Fruit fly (Drosophila melanogaster) whole organism, embryonic: ENCODE measurements around the gene CG7714.

ENCODE experiments used
- CG10147 ChIP-seq: fragments of 200-800 bp; sonication (Bioruptor generic); optimal IDR thresholded peaks from 2 replicates; lab custom pipeline; 2019; ENCODE audit warnings: missing biosample characterization, mild to moderate bottlenecking, missing genetic modification characterization, moderate library complexity
- CG10565 ChIP-seq: fragments of 200-800 bp; sonication (Bioruptor generic); optimal IDR thresholded peaks from 3 replicates; lab custom pipeline; 2016; ENCODE audit warnings: missing biosample characterization, mild to moderate bottlenecking, missing genetic modification characterization
- CG11398 ChIP-seq: fragments of 200-800 bp; sonication (Bioruptor generic); optimal IDR thresholded peaks from 2 replicates; lab custom pipeline; 2016; ENCODE audit warnings: missing biosample characterization, missing genetic modification characterization
- CG11456 ChIP-seq: fragments of 200-800 bp; sonication (Bioruptor generic); IDR thresholded peaks from 3 replicates; pipeline ENCODE4 v1.3.6; 2022; ENCODE audit warnings: missing biosample characterization, missing genetic modification characterization
- CG12219 ChIP-seq: fragments of 200-800 bp; sonication (Bioruptor generic); optimal IDR thresholded peaks from 3 replicates; lab custom pipeline; 2018; ENCODE audit warnings: missing biosample characterization, mild to moderate bottlenecking, missing genetic modification characterization
- CG1602 ChIP-seq: fragments of 200-800 bp; sonication (Bioruptor generic); optimal IDR thresholded peaks from 3 replicates; lab custom pipeline; 2016; ENCODE audit warnings: missing biosample characterization, missing genetic modification characterization
- CG16813 ChIP-seq: fragments of 200-800 bp; sonication (Bioruptor generic); IDR thresholded peaks from 3 replicates; pipeline ENCODE4 v1.3.6; 2022; ENCODE audit warnings: missing biosample characterization, missing genetic modification characterization; ENCODE audit not compliant: partially characterized antibody
- CG17328 ChIP-seq: fragments of 200-800 bp; sonication (Bioruptor generic); IDR thresholded peaks from 2 replicates; pipeline ENCODE4 v1.3.6; 2022; ENCODE audit warnings: missing biosample characterization, missing genetic modification characterization
- CG17385 ChIP-seq: fragments of 200-800 bp; sonication (Bioruptor generic); optimal IDR thresholded peaks from 3 replicates; lab custom pipeline; 2018; ENCODE audit warnings: missing biosample characterization, mild to moderate bottlenecking, missing genetic modification characterization
- CG17912 ChIP-seq: fragments of 200-800 bp; sonication (Bioruptor generic); optimal IDR thresholded peaks from 2 replicates; lab custom pipeline; 2018; ENCODE audit warnings: missing biosample characterization, mild to moderate bottlenecking, missing genetic modification characterization
- CG18011 ChIP-seq: fragments of 200-800 bp; sonication (Bioruptor generic); optimal IDR thresholded peaks from 2 replicates; lab custom pipeline; 2017; ENCODE audit warnings: missing biosample characterization, missing genetic modification characterization, mild to moderate bottlenecking, moderate library complexity, missing genotype
- CG31388 ChIP-seq: fragments of 200-800 bp; sonication (Bioruptor generic); optimal IDR thresholded peaks from 2 replicates; lab custom pipeline; 2016; ENCODE audit warnings: missing biosample characterization, missing genetic modification characterization
- CG31441 ChIP-seq: fragments of 200-800 bp; sonication (Bioruptor generic); IDR thresholded peaks from 2 replicates; pipeline ENCODE4 v1.3.6; 2022; ENCODE audit warnings: missing biosample characterization, missing genetic modification characterization
- CG3163 ChIP-seq: fragments of 200-800 bp; sonication (Bioruptor generic); optimal IDR thresholded peaks from 3 replicates; lab custom pipeline; 2016; ENCODE audit warnings: missing biosample characterization, missing genetic modification characterization
- CG32772 ChIP-seq: fragments of 200-800 bp; sonication (Bioruptor generic); IDR thresholded peaks from 2 replicates; pipeline ENCODE4 v1.3.6; 2022; ENCODE audit warnings: missing biosample characterization, missing genetic modification characterization
- CG33213 ChIP-seq: fragments of 200-800 bp; sonication (Bioruptor generic); optimal IDR thresholded peaks from 3 replicates; lab custom pipeline; 2016; ENCODE audit warnings: missing biosample characterization, missing genetic modification characterization
- CG33557 ChIP-seq: fragments of 200-800 bp; sonication (Bioruptor generic); optimal IDR thresholded peaks from 2 replicates; lab custom pipeline; 2019; ENCODE audit warnings: missing biosample characterization, mild to moderate bottlenecking, missing genetic modification characterization, moderate library complexity
- CG4282 ChIP-seq: fragments of 200-800 bp; sonication (Bioruptor generic); optimal IDR thresholded peaks from 2 replicates; lab custom pipeline; 2016; ENCODE audit warnings: missing biosample characterization, missing genetic modification characterization
- CG4820 ChIP-seq: fragments of 200-800 bp; sonication (Bioruptor generic); optimal IDR thresholded peaks from 3 replicates; lab custom pipeline; 2016; ENCODE audit warnings: missing biosample characterization, missing genetic modification characterization
- CG6175 ChIP-seq: fragments of 200-800 bp; sonication (Bioruptor generic); IDR thresholded peaks from 3 replicates; pipeline ENCODE4 v1.3.6; 2022; ENCODE audit warnings: missing biosample characterization, missing genetic modification characterization
- CG9727 ChIP-seq: fragments of 200-800 bp; sonication (Bioruptor generic); optimal IDR thresholded peaks from 3 replicates; lab custom pipeline; 2017; ENCODE audit warnings: missing biosample characterization, mild to moderate bottlenecking, missing genetic modification characterization
- CTCF ChIP-seq: fragments of 200-800 bp; sonication (Bioruptor generic); optimal IDR thresholded peaks from 2 replicates; lab custom pipeline; 2017; ENCODE audit warnings: missing biosample characterization, mild to moderate bottlenecking, missing genetic modification characterization, moderate library complexity
- Camta ChIP-seq: fragments of 200-800 bp; sonication (Bioruptor generic); optimal IDR thresholded peaks from 2 replicates; lab custom pipeline; 2016; ENCODE audit warnings: missing biosample characterization, missing genetic modification characterization
- Doc2 ChIP-seq: fragments of 200-800 bp; sonication (Bioruptor generic); IDR thresholded peaks from 2 replicates; pipeline ENCODE4 v1.3.6; 2022; ENCODE audit warnings: missing biosample characterization, missing genetic modification characterization
- E2f1 ChIP-seq: fragments of 200-800 bp; sonication (Bioruptor generic); IDR thresholded peaks from 2 replicates; pipeline ENCODE4 v1.3.6; 2022; ENCODE audit warnings: missing biosample characterization, missing genetic modification characterization
- HLH3B ChIP-seq: fragments of 200-800 bp; sonication (Bioruptor generic); IDR thresholded peaks from 2 replicates; pipeline ENCODE4 v1.3.6; 2022; ENCODE audit warnings: missing biosample characterization, missing genetic modification characterization
- Lim3 ChIP-seq: fragments of 200-800 bp; sonication (Bioruptor generic); IDR thresholded peaks from 2 replicates; pipeline ENCODE4 v1.3.6; 2022; ENCODE audit warnings: missing biosample characterization, missing genetic modification characterization
- Med ChIP-seq: fragments of 200-800 bp; sonication (Bioruptor generic); peaks from one replicate; lab custom pipeline; 2016; ENCODE audit warnings: missing biosample characterization, missing genetic modification characterization, mild to moderate bottlenecking, inconsistent platforms, moderate library complexity
- NFAT ChIP-seq: fragments of 200-800 bp; sonication (Bioruptor generic); IDR thresholded peaks from 2 replicates; pipeline ENCODE4 v1.3.6; 2022; ENCODE audit warnings: missing biosample characterization, missing genetic modification characterization
- Ravus ChIP-seq: fragments of 200-800 bp; sonication (Bioruptor generic); IDR thresholded peaks from 2 replicates; pipeline ENCODE4 v1.3.6; 2022; ENCODE audit warnings: missing biosample characterization, missing genetic modification characterization
- TFAM ChIP-seq: fragments of 200-800 bp; sonication (Bioruptor generic); optimal IDR thresholded peaks from 2 replicates; lab custom pipeline; 2017; ENCODE audit warnings: missing biosample characterization, missing genetic modification characterization, inconsistent platforms
- Xbp1 ChIP-seq: fragments of 200-800 bp; sonication (Bioruptor generic); optimal IDR thresholded peaks from 3 replicates; lab custom pipeline; 2016; ENCODE audit warnings: missing biosample characterization, mild to moderate bottlenecking, missing genetic modification characterization
- dan ChIP-seq: fragments of 200-800 bp; sonication (Bioruptor generic); IDR thresholded peaks from 2 replicates; pipeline ENCODE4 v1.3.6; 2022; ENCODE audit warnings: missing biosample characterization, missing genetic modification characterization
- emc ChIP-seq: fragments of 200-800 bp; sonication (Bioruptor generic); optimal IDR thresholded peaks from 2 replicates; lab custom pipeline; 2016; ENCODE audit warnings: missing biosample characterization, missing genetic modification characterization
- esg ChIP-seq: fragments of 200-800 bp; sonication (Bioruptor generic); conservative IDR thresholded peaks from 2 replicates; pipeline ENCODE4 v1.3.6; 2022; ENCODE audit warnings: missing biosample characterization, missing genetic modification characterization
- fd64A ChIP-seq: fragments of 200-800 bp; sonication (Bioruptor generic); optimal IDR thresholded peaks from 3 replicates; lab custom pipeline; 2018; ENCODE audit warnings: missing biosample characterization, mild to moderate bottlenecking, missing genetic modification characterization
- lilli ChIP-seq: fragments of 200-800 bp; sonication (Bioruptor generic); optimal IDR thresholded peaks from 3 replicates; lab custom pipeline; 2016; ENCODE audit warnings: missing biosample characterization, missing genetic modification characterization
- lov ChIP-seq, 2 experiments: fragments of 200-800 bp in 1 of 2; fragments of >200 bp in 1 of 2; sonication (Bioruptor generic) in 1 of 2; IDR thresholded peaks in 1 of 2; optimal IDR thresholded peaks in 1 of 2; 2 replicates in 1 of 2; 3 replicates in 1 of 2; pipeline versions ENCODE4 v1.3.6 to Lab custom; 2017 to 2022; ENCODE audit warnings: missing biosample characterization in 1 of 2, missing genetic modification characterization in 1 of 2
- luna ChIP-seq: fragments of 200-800 bp; sonication (Bioruptor generic); optimal IDR thresholded peaks from 2 replicates; lab custom pipeline; 2016; ENCODE audit warnings: missing biosample characterization, missing genetic modification characterization
- mam ChIP-seq: fragments of 200-800 bp; sonication (Bioruptor generic); optimal IDR thresholded peaks from 3 replicates; lab custom pipeline; 2016; ENCODE audit warnings: missing biosample characterization, missing genetic modification characterization
- nmo ChIP-seq: fragments of 200-800 bp; sonication (Bioruptor generic); optimal IDR thresholded peaks from 2 replicates; lab custom pipeline; 2018; ENCODE audit warnings: missing biosample characterization, mild to moderate bottlenecking, missing genetic modification characterization, moderate library complexity
- sd ChIP-seq: fragments of 200-800 bp; sonication (Bioruptor generic); optimal IDR thresholded peaks from 3 replicates; lab custom pipeline; 2018; ENCODE audit warnings: missing biosample characterization, mild to moderate bottlenecking, missing genetic modification characterization, moderate library complexity
- sim ChIP-seq: fragments of 200-800 bp; sonication (Bioruptor generic); IDR thresholded peaks from 2 replicates; pipeline ENCODE4 v1.3.6; 2022; ENCODE audit warnings: missing biosample characterization, missing genetic modification characterization
- stwl ChIP-seq: fragments of 200-800 bp; sonication (Bioruptor generic); optimal IDR thresholded peaks from 3 replicates; lab custom pipeline; 2018; ENCODE audit warnings: missing biosample characterization, mild to moderate bottlenecking, missing genetic modification characterization, moderate library complexity
- tio ChIP-seq: fragments of 200-800 bp; sonication (Bioruptor generic); optimal IDR thresholded peaks from 2 replicates; lab custom pipeline; 2017; ENCODE audit warnings: missing biosample characterization, missing genetic modification characterization, inconsistent platforms
- toy ChIP-seq: fragments of 200-800 bp; sonication (Bioruptor generic); IDR thresholded peaks from 2 replicates; pipeline ENCODE4 v1.3.6; 2022; ENCODE audit warnings: missing biosample characterization, missing genetic modification characterization
- twi ChIP-seq: fragments of 200-800 bp; optimal IDR thresholded peaks from 2 replicates; lab custom pipeline; 2019; ENCODE audit warnings: missing biosample characterization, mild to moderate bottlenecking, missing genetic modification characterization, moderate library complexity
- wek ChIP-seq: fragments of 200-800 bp; sonication (Bioruptor generic); optimal IDR thresholded peaks from 3 replicates; lab custom pipeline; 2018; ENCODE audit warnings: missing biosample characterization, mild to moderate bottlenecking, missing genetic modification characterization, moderate library complexity
- wor ChIP-seq: fragments of 200-800 bp; sonication (Bioruptor generic); IDR thresholded peaks from 2 replicates; pipeline ENCODE4 v1.3.6; 2022; ENCODE audit warnings: missing biosample characterization, missing genetic modification characterization
- zen2 ChIP-seq: fragments of 200-800 bp; sonication (Bioruptor generic); IDR thresholded peaks from 3 replicates; pipeline ENCODE4 v1.3.6; 2022; ENCODE audit warnings: missing biosample characterization, missing genetic modification characterization; ENCODE audit not compliant: partially characterized antibody

The CG7714 gene

dm6 chr3R:18739978-18740954, 14.0 kb upstream of the CG7714 start (continued):
- TF ChIP-seq Camta (no peak), luna (GFP tag; lab: Kevin White, UChicago) (no peak), CG17328 (no peak), CG17912 (GFP tag; lab: Kevin White, UChicago) (no peak), Lim3 (GFP tag; lab: Robert Waterston, UW) (no peak), Xbp1 (GFP tag; lab: Kevin White, UChicago) (no peak), zen2 (no peak; the same call in 2 of the 3 replicates), CG31388 (no peak), nmo (GFP tag; lab: Kevin White, UChicago) (no peak), Ravus (GFP tag; lab: Robert Waterston, UW) (no peak), CG18011 (GFP tag; lab: Kevin White, UChicago) (no peak), CG1602 (no peak), CG11398 (no peak), wor (GFP tag; lab: Robert Waterston, UW) (no peak), CG4282 (GFP tag; lab: Kevin White, UChicago) (no peak), CG33213 (GFP tag; lab: Kevin White, UChicago) (no peak), CG16813 (no peak), CG33557 (GFP tag; lab: Kevin White, UChicago) (no peak), E2f1 (GFP tag; lab: Robert Waterston, UW) (no peak), Med (GFP tag; lab: Kevin White, UChicago) (peak; percentile 83), CG17385 (GFP tag; lab: Kevin White, UChicago) (no peak), stwl (tag; lab: Kevin White, UChicago) (no peak), wek (GFP tag; lab: Kevin White, UChicago) (peak; percentile 69), HLH3B (GFP tag; lab: Robert Waterston, UW) (no peak), lilli (GFP tag; lab: Kevin White, UChicago) (no peak), TFAM (GFP tag; lab: Kevin White, UChicago) (no peak), CTCF (GFP tag; lab: Kevin White, UChicago) (no peak), CG31441 (GFP tag; lab: Robert Waterston, UW) (no peak), NFAT (peak; percentile 30; the same call in 1 of the 2 replicates), lov (optimal IDR thresholded peaks at IDR 0.05; lab: Kevin White, UChicago) (no peak), lov (GFP tag; IDR thresholded peaks at IDR 0.05; lab: Robert Waterston, UW) (no peak), CG9727 (GFP tag; lab: Kevin White, UChicago) (peak; percentile 23), dan (GFP tag; lab: Robert Waterston, UW) (no peak), sd (tag; lab: Kevin White, UChicago) (peak; percentile 41), CG32772 (GFP tag; lab: Robert Waterston, UW) (no peak), esg (GFP tag; lab: Robert Waterston, UW) (no peak), CG10147 (GFP tag; lab: Kevin White, UChicago) (peak; percentile 33), CG6175 (GFP tag; lab: Robert Waterston, UW) (peak; percentile 91), Doc2 (GFP tag; lab: Robert Waterston, UW) (no peak), CG10565 (no peak), CG11456 (GFP tag; lab: Robert Waterston, UW) (peak; percentile 41; the same call in 1 of the 3 replicates), toy (GFP tag; lab: Robert Waterston, UW) (no peak; the same call in 1 of the 2 replicates), sim (no peak), CG4820 (GFP tag; lab: Kevin White, UChicago) (no peak), twi (tag; lab: Kevin White, UChicago) (no peak), fd64A (GFP tag; lab: Kevin White, UChicago) (no peak), CG3163 (GFP tag; lab: Kevin White, UChicago) (peak; percentile 85), emc (GFP tag; lab: Kevin White, UChicago) (no peak), CG12219 (no peak), mam (GFP tag; lab: Kevin White, UChicago) (no peak), tio (no peak)
